Fruit fly (Drosophila melanogaster): Measurements from ENCODE around the gene Mhc.

Gene Mhc

DNA sequence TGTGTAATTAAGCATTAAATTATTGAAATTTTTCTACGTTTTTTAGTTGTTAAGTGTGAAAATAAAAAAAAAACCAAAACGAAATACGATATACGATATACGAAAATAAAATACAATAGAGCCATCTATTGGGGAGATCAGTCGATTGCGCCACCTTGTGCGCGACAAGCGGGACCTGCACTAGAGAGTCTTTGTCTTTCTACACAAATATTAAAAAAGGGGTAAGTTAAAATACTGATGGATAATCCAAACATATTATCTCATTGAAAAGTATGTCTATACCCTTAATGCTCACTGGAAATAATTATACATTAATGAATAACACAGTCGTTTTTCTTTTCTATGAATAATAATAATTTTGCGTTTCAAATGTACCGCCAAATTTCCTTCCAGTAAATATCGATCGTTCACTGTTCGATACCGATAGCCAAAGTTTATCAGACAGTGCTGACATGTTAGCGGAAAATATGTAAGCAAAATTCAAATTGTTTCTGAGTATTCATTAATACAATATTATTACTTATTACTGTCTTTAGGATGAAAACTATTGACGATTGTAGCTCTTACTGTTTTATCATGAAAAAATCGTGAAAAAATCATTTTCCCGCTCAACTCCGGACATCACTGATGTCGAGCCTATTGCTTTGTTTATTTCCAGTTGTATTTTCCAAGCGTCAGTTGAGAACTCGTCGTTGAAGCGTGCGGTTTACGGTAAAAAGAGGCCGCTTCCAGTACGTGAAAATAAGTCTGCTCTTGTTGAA lies 49.8 kb downstream of the Mhc start, which contains the start of gene mdy (continued):
- TF ChIP-seq abd-A (tag; optimal IDR thresholded peaks at IDR 0.05) (no peak), ab (GFP tag; optimal IDR thresholded peaks at IDR 0.05) (peak; percentile 36), Ets97D (GFP tag; optimal IDR thresholded peaks at IDR 0.05) (peak; percentile 45), vvl (GFP tag; IDR thresholded peaks at IDR 0.05) (peak; percentile 75), Dp (GFP tag; optimal IDR thresholded peaks at IDR 0.05) (peak; percentile 89), sens (GFP tag) (peak; percentile 92), bowl (GFP tag; IDR thresholded peaks at IDR 0.05) (no peak), CG17912 (GFP tag; optimal IDR thresholded peaks at IDR 0.05) (no peak), dmrt11E (tag; optimal IDR thresholded peaks at IDR 0.05) (peak; percentile 52), CG11696 (GFP tag; IDR thresholded peaks at IDR 0.05) (no peak), trem (tag; optimal IDR thresholded peaks at IDR 0.05) (peak; percentile 23), pb (GFP tag; optimal IDR thresholded peaks at IDR 0.05) (peak; percentile 39), CG34376 (GFP tag; optimal IDR thresholded peaks at IDR 0.05) (peak; percentile 69), dmrt99B (tag; optimal IDR thresholded peaks at IDR 0.05) (peak; percentile 42), Abd-B (GFP tag; optimal IDR thresholded peaks at IDR 0.05) (peak; percentile 7), ems (GFP tag; optimal IDR thresholded peaks at IDR 0.05) (peak; percentile 48), fd3F (GFP tag; optimal IDR thresholded peaks at IDR 0.05) (peak; percentile 3), HLH4C (GFP tag; IDR thresholded peaks at IDR 0.05; ENCODE audit: partially characterized antibody) (peak; percentile 73), sug (tag; optimal IDR thresholded peaks at IDR 0.05) (peak; percentile 29), CG15601 (tag; optimal IDR thresholded peaks at IDR 0.05) (peak; percentile 44), prd (optimal IDR thresholded peaks at IDR 0.05) (no peak), prd (GFP tag; IDR thresholded peaks at IDR 0.05) (peak; percentile 69), ato (GFP tag; IDR thresholded peaks at IDR 0.05; ENCODE audit: partially characterized antibody) (no peak), insv (GFP tag; optimal IDR thresholded peaks at IDR 0.05) (peak in 1 of 2 experiments; percentile 62), CG3407 (GFP tag; optimal IDR thresholded peaks at IDR 0.05) (no peak), CG1647 (GFP tag; optimal IDR thresholded peaks at IDR 0.05) (peak; percentile 43), yki (optimal IDR thresholded peaks at IDR 0.05) (no peak), Dip2 (GFP tag; IDR thresholded peaks at IDR 0.05) (no peak), pzg (GFP tag; optimal IDR thresholded peaks at IDR 0.05) (peak; percentile 54), rib (GFP tag; IDR thresholded peaks at IDR 0.05) (no peak), p53 (GFP tag; optimal IDR thresholded peaks at IDR 0.05) (no peak), Mes4 (GFP tag; optimal IDR thresholded peaks at IDR 0.05) (no peak), jumu (GFP tag; optimal IDR thresholded peaks at IDR 0.05) (peak; percentile 8), CG18262 (tag; optimal IDR thresholded peaks at IDR 0.05) (peak; percentile 68), CG12071 (GFP tag; optimal IDR thresholded peaks at IDR 0.05) (no peak), CG8089 (GFP tag; optimal IDR thresholded peaks at IDR 0.05) (no peak), ranshi (GFP tag; IDR thresholded peaks at IDR 0.05) (peak; percentile 74; the same call in 1 of the 2 replicates), CG6791 (GFP tag; IDR thresholded peaks at IDR 0.05; ENCODE audit: partially characterized antibody) (no peak), Hmr (GFP tag; optimal IDR thresholded peaks at IDR 0.05) (peak; percentile 58), CG42726 (GFP tag; IDR thresholded peaks at IDR 0.05; ENCODE audit: partially characterized antibody) (0 out of 2 replicates have a peak, but pooled peaks have one; percentile 29), cwo (GFP tag; optimal IDR thresholded peaks at IDR 0.05) (peak; percentile 35), ac (GFP tag; optimal IDR thresholded peaks at IDR 0.05) (no peak), en (GFP tag; optimal IDR thresholded peaks at IDR 0.05) (no peak), CG13775 (GFP tag; optimal IDR thresholded peaks at IDR 0.05) (peak; percentile 71), eyg (GFP tag; optimal IDR thresholded peaks at IDR 0.05) (no peak), pita (GFP tag; optimal IDR thresholded peaks at IDR 0.05) (peak; percentile 1), CG3281 (GFP tag; optimal IDR thresholded peaks at IDR 0.05) (peak; percentile 33), CG1792 (GFP tag; optimal IDR thresholded peaks at IDR 0.05) (peak; percentile 17), dimm (GFP tag; IDR thresholded peaks at IDR 0.05) (no peak), vnd (GFP tag; IDR thresholded peaks at IDR 0.05; ENCODE audit: partially characterized antibody) (0 out of 3 replicates have a peak, but pooled peaks have one; percentile 33)

Data from whole organism, embryonic.